Fruit fly (Drosophila melanogaster): ENCODE data around the gene CG13038.

- TF ChIP-seq Sin3A (optimal IDR thresholded peaks at IDR 0.05) (no peak), Myc (optimal IDR thresholded peaks at IDR 0.05) (no peak), psq (optimal IDR thresholded peaks at IDR 0.05) (no peak), ttk (optimal IDR thresholded peaks at IDR 0.05) (no peak), h (optimal IDR thresholded peaks at IDR 0.05) (no peak)
Measured at dm6 chr3L:16338703-16339102, 11.0 kb upstream of the CG13038 start, which contains the start of gene CG4998.

All from Kc167 (cell line).